Fruit fly (Drosophila melanogaster): ENCODE results near the gene prage.

prage gene

dm6 chrX:1854070-1854469, 80.6 kb downstream of the prage start (continued):
- no peak for TF ChIP-seq CG17802 (tag; optimal IDR thresholded peaks at IDR 0.05)
- TF ChIP-seq kni (GFP tag; optimal IDR thresholded peaks at IDR 0.05), result no peak
- TF ChIP-seq CG3726 (GFP tag; IDR thresholded peaks at IDR 0.05), result no peak
- peak; percentile 50 for TF ChIP-seq crc (GFP tag; optimal IDR thresholded peaks at IDR 0.05)
- TF ChIP-seq sd (tag; optimal IDR thresholded peaks at IDR 0.05), result peak; percentile 56
- TF ChIP-seq Hsf (GFP tag; optimal IDR thresholded peaks at IDR 0.05), result no peak
- TF ChIP-seq CG12299 (tag; optimal IDR thresholded peaks at IDR 0.05), result peak; percentile 72
- peak; percentile 84 for TF ChIP-seq eyg (GFP tag; optimal IDR thresholded peaks at IDR 0.05)
- TF ChIP-seq lmd (GFP tag; IDR thresholded peaks at IDR 0.05), result no peak; the same call in 1 of the 2 replicates
- peak; percentile 40 for TF ChIP-seq CG13123 (GFP tag; optimal IDR thresholded peaks at IDR 0.05)
- TF ChIP-seq sima (GFP tag; optimal IDR thresholded peaks at IDR 0.05), result peak; percentile 32
- TF ChIP-seq CG9609 (GFP tag; optimal IDR thresholded peaks at IDR 0.05), result no peak
- TF ChIP-seq CG31441 (GFP tag; IDR thresholded peaks at IDR 0.05), result no peak
- no peak for TF ChIP-seq ab (GFP tag; optimal IDR thresholded peaks at IDR 0.05)
- TF ChIP-seq repo (GFP tag; optimal IDR thresholded peaks at IDR 0.05), result peak; percentile 34
- peak; percentile 30 for TF ChIP-seq grau (tag; optimal IDR thresholded peaks at IDR 0.05)
- TF ChIP-seq Tbp (GFP tag; optimal IDR thresholded peaks at IDR 0.05), result no peak
- TF ChIP-seq HLH4C (GFP tag; IDR thresholded peaks at IDR 0.05; ENCODE audit: partially characterized antibody), result no peak
- TF ChIP-seq D (optimal IDR thresholded peaks at IDR 0.05), result no peak
- TF ChIP-seq D (GFP tag; optimal IDR thresholded peaks at IDR 0.05), result no peak
- no peak for TF ChIP-seq pum (GFP tag; optimal IDR thresholded peaks at IDR 0.05)
- TF ChIP-seq maf-S (GFP tag; optimal IDR thresholded peaks at IDR 0.05), result peak; percentile 54
- peak; percentile 72 for TF ChIP-seq CG7556 (GFP tag; optimal IDR thresholded peaks at IDR 0.05)
- TF ChIP-seq CoRest (tag; optimal IDR thresholded peaks at IDR 0.05), result peak; percentile 15
- TF ChIP-seq CG6813 (GFP tag; optimal IDR thresholded peaks at IDR 0.05), result peak; percentile 92
- TF ChIP-seq Nf-YC (tag; optimal IDR thresholded peaks at IDR 0.05), result peak; percentile 35
- TF ChIP-seq MTF-1 (GFP tag; optimal IDR thresholded peaks at IDR 0.05; ENCODE audit: borderline replicate concordance), result peak; percentile 60
- peak; percentile 65; the same call in 2 of the 3 replicates for TF ChIP-seq CG2889 (GFP tag; IDR thresholded peaks at IDR 0.05)
- no peak for TF ChIP-seq nom (GFP tag; optimal IDR thresholded peaks at IDR 0.05)
- peak; percentile 44 for TF ChIP-seq pnt (GFP tag; optimal IDR thresholded peaks at IDR 0.05)
- no peak for TF ChIP-seq peb (GFP tag; IDR thresholded peaks at IDR 0.05)
- peak; percentile 61 for TF ChIP-seq CG1233 (GFP tag; optimal IDR thresholded peaks at IDR 0.05)
- no peak for TF ChIP-seq CG7963 (GFP tag; IDR thresholded peaks at IDR 0.05; ENCODE audit: partially characterized antibody)
- TF ChIP-seq sug (tag; optimal IDR thresholded peaks at IDR 0.05), result peak; percentile 56
- TF ChIP-seq B-H1 (GFP tag; IDR thresholded peaks at IDR 0.05), result peak; percentile 38; the same call in 1 of the 3 replicates
- no peak for TF ChIP-seq kah (GFP tag; optimal IDR thresholded peaks at IDR 0.05)
- TF ChIP-seq dimm (GFP tag; IDR thresholded peaks at IDR 0.05), result peak; percentile 43; the same call in 1 of the 2 replicates
- 0 out of 2 replicates have a peak, but pooled peaks have one; percentile 9 for TF ChIP-seq stc (GFP tag; IDR thresholded peaks at IDR 0.05)
- TF ChIP-seq CG31365 (tag; optimal IDR thresholded peaks at IDR 0.05), result peak; percentile 66
- peak; percentile 72; the same call in 1 of the 2 replicates for TF ChIP-seq Adf1 (GFP tag; IDR thresholded peaks at IDR 0.05)
- peak; percentile 60; the same call in 1 of the 2 replicates for TF ChIP-seq CG43689 (GFP tag; IDR thresholded peaks at IDR 0.05)
- peak; percentile 94 for TF ChIP-seq Med (GFP tag)
- TF ChIP-seq cg (GFP tag; optimal IDR thresholded peaks at IDR 0.05), result no peak
- no peak for TF ChIP-seq eve (GFP tag; optimal IDR thresholded peaks at IDR 0.05)
- no peak for TF ChIP-seq Lpt (GFP tag; optimal IDR thresholded peaks at IDR 0.05)
- TF ChIP-seq Hand (GFP tag; optimal IDR thresholded peaks at IDR 0.05), result peak; percentile 89
- TF ChIP-seq twi (tag; optimal IDR thresholded peaks at IDR 0.05), result no peak
- peak; percentile 27; the same call in 1 of the 2 replicates for TF ChIP-seq H2.0 (GFP tag; IDR thresholded peaks at IDR 0.05)
- no peak for TF ChIP-seq az2 (GFP tag; optimal IDR thresholded peaks at IDR 0.05)
- peak; percentile 60 for TF ChIP-seq Side (GFP tag; optimal IDR thresholded peaks at IDR 0.05)
- no peak for TF ChIP-seq Chrac-16 (GFP tag; optimal IDR thresholded peaks at IDR 0.05)
- peak; percentile 43 for TF ChIP-seq pfk (GFP tag; optimal IDR thresholded peaks at IDR 0.05)

All from whole organism, embryonic.